Worm (Caenorhabditis elegans) whole organism, L1 larva: ENCODE data around the gene F26C11.4.

ENCODE experiments used
- C04F5.9 ChIP-seq: sonication (generic microtip); optimal IDR thresholded peaks from 2 replicates; lab custom pipeline; 2016; ENCODE audit warnings: missing genetic modification characterization, missing compliant biosample characterization
- C16A3.4 ChIP-seq: fragments of 150-350 bp; optimal IDR thresholded peaks from 2 replicates; lab custom pipeline; 2014; ENCODE audit warnings: missing biosample characterization, missing genetic modification characterization
- C34B4.2 ChIP-seq: sonication (generic microtip); optimal IDR thresholded peaks from 2 replicates; lab custom pipeline; 2017; ENCODE audit warnings: mild to moderate bottlenecking, missing genetic modification characterization, missing compliant biosample characterization
- F16B12.6 ChIP-seq: fragments of 150-350 bp; optimal IDR thresholded peaks from 2 replicates; lab custom pipeline; 2014; ENCODE audit warnings: missing biosample characterization, missing genetic modification characterization
- aha-1 ChIP-seq: fragments of 150-350 bp; optimal IDR thresholded peaks from 2 replicates; lab custom pipeline; 2014; ENCODE audit warnings: missing biosample characterization, missing genetic modification characterization
- alr-1 ChIP-seq: fragments of 200-800 bp; sonication (Bioruptor generic); optimal IDR thresholded peaks from 2 replicates; lab custom pipeline; 2018; ENCODE audit warnings: borderline replicate concordance, mild to moderate bottlenecking, missing genetic modification characterization, missing compliant biosample characterization
- aly-2 ChIP-seq: fragments of 150-350 bp; optimal IDR thresholded peaks from 2 replicates; lab custom pipeline; 2014; ENCODE audit warnings: missing biosample characterization, missing genetic modification characterization
- ama-1 ChIP-seq: fragments of 150-350 bp; optimal IDR thresholded peaks from 2 replicates; lab custom pipeline; 2014
- ceh-63 ChIP-seq: fragments of 200-800 bp; sonication (Bioruptor generic); optimal IDR thresholded peaks from 2 replicates; lab custom pipeline; 2018; ENCODE audit warnings: mild to moderate bottlenecking, missing genetic modification characterization, missing compliant biosample characterization
- ceh-8 ChIP-seq: fragments of 200-800 bp; sonication (Bioruptor generic); optimal IDR thresholded peaks from 2 replicates; lab custom pipeline; 2018; ENCODE audit warnings: mild to moderate bottlenecking, missing genetic modification characterization, moderate library complexity, missing compliant biosample characterization
- ceh-88 ChIP-seq: fragments of 200-800 bp; sonication (Bioruptor generic); IDR thresholded peaks from 2 replicates; pipeline ENCODE4 v1.3.6; 2022; ENCODE audit warnings: missing genetic modification characterization, missing compliant biosample characterization
- ceh-90 ChIP-seq: sonication (generic microtip); optimal IDR thresholded peaks from 2 replicates; lab custom pipeline; 2016; ENCODE audit warnings: missing genetic modification characterization, missing compliant biosample characterization
- ces-1 ChIP-seq: fragments of 150-350 bp; optimal IDR thresholded peaks from 2 replicates; lab custom pipeline; 2014; ENCODE audit warnings: missing biosample characterization, missing genetic modification reagents, missing genetic modification characterization
- dpl-1 ChIP-seq, 3 experiments: fragments of 150-350 bp in 2 of 3; sonication (generic microtip) in 1 of 3; optimal IDR thresholded peaks; 2 replicates each; lab custom pipeline; 2014 to 2017; ENCODE audit warnings: missing biosample characterization in 3 of 3, missing genetic modification characterization in 3 of 3, missing genetic modification reagents in 3 of 3
- dsc-1 ChIP-seq: sonication (generic microtip); optimal IDR thresholded peaks from 2 replicates; lab custom pipeline; 2016; ENCODE audit warnings: mild to moderate bottlenecking, missing genetic modification characterization, missing compliant biosample characterization
- efl-1 ChIP-seq, 4 experiments: fragments of 150-350 bp; optimal IDR thresholded peaks in 3 of 4; peaks in 1 of 4; 1 replicate in 1 of 4; 2 replicates in 3 of 4; lab custom pipeline; 2014; ENCODE audit warnings: missing biosample characterization in 2 of 4, missing genetic modification characterization in 2 of 4, missing genetic modification reagents in 2 of 4
- efl-3 ChIP-seq: fragments of 200-800 bp; sonication (Bioruptor generic); optimal IDR thresholded peaks from 2 replicates; lab custom pipeline; 2018; ENCODE audit warnings: mild to moderate bottlenecking, missing genetic modification characterization, missing compliant biosample characterization
- elt-3 ChIP-seq, 6 experiments: fragments of 150-350 bp in 1 of 6; sonication (generic microtip); optimal IDR thresholded peaks; 2 replicates each; lab custom pipeline; 2017 to 2018; ENCODE audit warnings: missing biosample characterization in 6 of 6, missing genetic modification characterization in 6 of 6, inconsistent platforms in 1 of 6
- fos-1 ChIP-seq: fragments of 150-350 bp; optimal IDR thresholded peaks from 2 replicates; lab custom pipeline; 2014; ENCODE audit warnings: missing biosample characterization, missing genetic modification characterization
- hlh-17 ChIP-seq: fragments of 200-800 bp; sonication (Bioruptor generic); optimal IDR thresholded peaks from 2 replicates; lab custom pipeline; 2018; ENCODE audit warnings: missing genetic modification characterization, mild to moderate bottlenecking, missing compliant biosample characterization, moderate library complexity, borderline replicate concordance
- hlh-4 ChIP-seq: sonication (generic microtip); optimal IDR thresholded peaks from 2 replicates; lab custom pipeline; 2016; ENCODE audit warnings: mild to moderate bottlenecking, missing genetic modification characterization, missing compliant biosample characterization
- irx-1 ChIP-seq: sonication (generic microtip); optimal IDR thresholded peaks from 2 replicates; lab custom pipeline; 2016; ENCODE audit warnings: missing genetic modification characterization, missing compliant biosample characterization
- lin-14 ChIP-seq: fragments of 200-800 bp; sonication (Bioruptor generic); optimal IDR thresholded peaks from 2 replicates; lab custom pipeline; 2018; ENCODE audit warnings: mild to moderate bottlenecking, missing genetic modification characterization, moderate library complexity, missing compliant biosample characterization
- lin-15B ChIP-seq: fragments of 150-350 bp; sonication (generic microtip); optimal IDR thresholded peaks from 3 replicates; lab custom pipeline; 2014; ENCODE audit warnings: missing biosample characterization, missing genetic modification characterization
- lin-35 ChIP-seq, 2 experiments: fragments of 150-350 bp; optimal IDR thresholded peaks; 2 replicates each; lab custom pipeline; 2014; ENCODE audit warnings: missing biosample characterization in 2 of 2, missing genetic modification characterization in 2 of 2, missing genetic modification reagents in 2 of 2
- lin-39 ChIP-seq: fragments of 150-350 bp; optimal IDR thresholded peaks from 2 replicates; lab custom pipeline; 2014; ENCODE audit warnings: missing biosample characterization, missing genetic modification reagents, missing genetic modification characterization
- mdl-1 ChIP-seq, 2 experiments: fragments of 150-350 bp; optimal IDR thresholded peaks; 2 replicates each; lab custom pipeline; 2014 to 2017; ENCODE audit warnings: missing biosample characterization in 2 of 2, missing genetic modification characterization in 2 of 2, inconsistent platforms in 1 of 2
- nhr-12 ChIP-seq: sonication (generic microtip); optimal IDR thresholded peaks from 2 replicates; lab custom pipeline; 2017; ENCODE audit warnings: missing biosample characterization, missing genetic modification characterization
- nhr-20 ChIP-seq: sonication (generic microtip); optimal IDR thresholded peaks from 2 replicates; lab custom pipeline; 2016; ENCODE audit warnings: mild to moderate bottlenecking, missing genetic modification characterization, missing compliant biosample characterization
- nhr-28 ChIP-seq: fragments of 150-350 bp; optimal IDR thresholded peaks from 2 replicates; lab custom pipeline; 2014; ENCODE audit warnings: missing biosample characterization, missing genetic modification characterization
- nhr-71 ChIP-seq: sonication (generic microtip); optimal IDR thresholded peaks from 2 replicates; lab custom pipeline; 2016; ENCODE audit warnings: mild to moderate bottlenecking, missing genetic modification characterization, moderate library complexity, missing compliant biosample characterization
- nhr-85 ChIP-seq: sonication (generic microtip); peaks from one replicate; lab custom pipeline; 2016; ENCODE audit warnings: missing genetic modification characterization, inconsistent platforms, missing compliant biosample characterization
- nhr-90 ChIP-seq: sonication (generic microtip); optimal IDR thresholded peaks from 2 replicates; lab custom pipeline; 2016; ENCODE audit warnings: mild to moderate bottlenecking, missing genetic modification characterization, missing compliant biosample characterization; ENCODE audit not compliant: poor library complexity
- rnt-1 ChIP-seq: sonication (generic microtip); optimal IDR thresholded peaks from 2 replicates; lab custom pipeline; 2016; ENCODE audit warnings: mild to moderate bottlenecking, missing genetic modification characterization, moderate library complexity, missing compliant biosample characterization
- snpc-4 ChIP-seq: fragments of 150-350 bp; optimal IDR thresholded peaks from 2 replicates; lab custom pipeline; 2014; ENCODE audit warnings: missing biosample characterization, missing genetic modification characterization
- snu-23 ChIP-seq: sonication (generic microtip); optimal IDR thresholded peaks from 2 replicates; lab custom pipeline; 2016; ENCODE audit warnings: missing genetic modification characterization, missing compliant biosample characterization
- sptf-1 ChIP-seq: fragments of 150-350 bp; optimal IDR thresholded peaks from 2 replicates; lab custom pipeline; 2014; ENCODE audit warnings: missing biosample characterization, missing genetic modification characterization
- sup-37 ChIP-seq: fragments of 200-800 bp; sonication (Bioruptor generic); optimal IDR thresholded peaks from 2 replicates; lab custom pipeline; 2018; ENCODE audit warnings: mild to moderate bottlenecking, missing genetic modification characterization, missing compliant biosample characterization
- swsn-7 ChIP-seq: sonication (generic microtip); optimal IDR thresholded peaks from 2 replicates; lab custom pipeline; 2016; ENCODE audit warnings: missing genetic modification characterization, missing compliant biosample characterization
- unc-30 ChIP-seq: sonication (generic microtip); optimal IDR thresholded peaks from 2 replicates; lab custom pipeline; 2017; ENCODE audit warnings: missing biosample characterization, missing genetic modification characterization
- unc-62 ChIP-seq: fragments of 150-350 bp; optimal IDR thresholded peaks from 2 replicates; lab custom pipeline; 2014; ENCODE audit warnings: missing biosample characterization, missing genetic modification reagents, missing genetic modification characterization
- vab-15 ChIP-seq: sonication (generic microtip); optimal IDR thresholded peaks from 2 replicates; lab custom pipeline; 2017; ENCODE audit warnings: missing genotype, mild to moderate bottlenecking, missing genetic modification characterization, missing compliant biosample characterization
- xbp-1 ChIP-seq: sonication (generic microtip); optimal IDR thresholded peaks from 2 replicates; lab custom pipeline; 2016; ENCODE audit warnings: missing genetic modification characterization, missing compliant biosample characterization
- zag-1 ChIP-seq: fragments of 150-350 bp; optimal IDR thresholded peaks from 2 replicates; lab custom pipeline; 2014; ENCODE audit warnings: missing biosample characterization, missing genetic modification characterization
- zip-4 ChIP-seq: fragments of 200-800 bp; sonication (Bioruptor generic); optimal IDR thresholded peaks from 2 replicates; lab custom pipeline; 2018; ENCODE audit warnings: mild to moderate bottlenecking, missing genetic modification characterization, moderate library complexity, missing compliant biosample characterization
- ztf-11 ChIP-seq, 2 experiments: sonication (generic microtip); optimal IDR thresholded peaks; 2 replicates each; lab custom pipeline; 2016 to 2017; ENCODE audit warnings: missing genetic modification characterization in 2 of 2, missing biosample characterization in 1 of 2, missing compliant biosample characterization in 1 of 2
- ztf-4 ChIP-seq: fragments of 150-350 bp; optimal IDR thresholded peaks from 2 replicates; lab custom pipeline; 2014; ENCODE audit warnings: missing biosample characterization, missing genetic modification characterization

F26C11.4 gene

DNA sequence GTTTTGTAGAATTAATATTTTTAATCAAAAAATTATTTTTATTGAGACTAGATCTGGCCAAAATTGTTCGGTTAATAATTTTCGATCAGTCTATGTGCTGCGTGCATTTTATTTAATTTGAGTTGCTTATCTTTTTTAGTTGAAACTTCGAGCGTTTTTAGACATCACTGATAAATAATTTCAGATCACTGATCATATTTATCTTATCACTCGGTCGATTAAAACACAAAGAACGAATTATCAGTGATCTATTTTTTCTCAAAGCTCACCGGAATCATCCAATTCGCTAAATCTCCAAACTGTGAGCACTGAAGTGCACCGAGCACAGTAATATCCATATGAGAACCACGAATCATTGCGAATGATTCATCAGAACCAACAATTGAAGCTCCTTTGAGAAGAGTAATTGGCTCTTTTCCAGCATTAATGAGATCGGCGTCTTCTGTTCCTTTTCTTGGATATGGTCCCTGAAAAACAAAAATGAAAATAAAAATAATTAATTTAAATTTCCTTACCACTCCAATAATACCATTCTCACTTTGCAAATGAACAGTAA is 19.0 kb upstream of the F26C11.4 start (continued):
- TF ChIP-seq lin-14 (GFP tag; lab: Kevin White, UChicago) (no peak), sup-37 (GFP tag; lab: Kevin White, UChicago) (no peak), ceh-63 (GFP tag; lab: Kevin White, UChicago) (no peak), fos-1 (no peak), irx-1 (tag; lab: Kevin White, UChicago) (no peak), lin-39 (no peak), ztf-11 (tag; optimal IDR thresholded peaks at IDR 0.05; lab: Kevin White, UChicago) (no peak), snu-23 (GFP tag; lab: Kevin White, UChicago) (no peak), unc-30 (tag; lab: Kevin White, UChicago) (no peak), ceh-8 (no peak), unc-62 (no peak), ceh-90 (tag; lab: Kevin White, UChicago) (no peak), dsc-1 (tag; lab: Kevin White, UChicago) (no peak)
- TF ChIP-seq, all 84 proteins: peak for 9

ce11 chrII:9934570-9934969 is 18.5 kb upstream of the F26C11.4 start:
- TF ChIP-seq ama-1 (lab: Kevin White, UChicago) (no peak), nhr-12 (tag; lab: Kevin White, UChicago) (no peak), alr-1 (tag; lab: Kevin White, UChicago) (no peak), zip-4 (GFP tag; lab: Kevin White, UChicago) (no peak), hlh-17 (peak; percentile 28)

DNA sequence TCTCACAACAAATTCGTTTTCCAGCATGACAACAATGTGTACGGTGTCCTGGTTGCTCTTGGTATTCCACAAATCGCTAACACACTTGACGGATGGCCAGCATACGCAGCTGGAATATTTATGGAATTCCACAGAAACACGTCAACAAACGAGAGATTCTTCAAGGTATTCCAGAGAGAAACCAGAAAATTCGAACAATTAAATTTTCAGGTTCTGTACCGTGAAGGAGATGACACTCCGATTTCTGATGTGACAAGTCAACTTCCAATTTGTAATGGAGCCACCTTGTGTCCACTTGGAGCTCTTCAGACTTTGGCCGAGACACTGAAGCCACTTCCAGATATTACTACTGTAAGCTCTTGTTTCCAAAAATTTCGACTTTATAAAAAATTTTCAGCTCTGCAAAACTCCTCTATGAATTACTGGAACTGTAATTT is 17.9 kb upstream of the F26C11.4 start:
- peak; percentile 42 for TF ChIP-seq nhr-71 (tag; lab: Kevin White, UChicago)
- no peak for TF ChIP-seq ztf-4 (tag; lab: Kevin White, UChicago)
- TF ChIP-seq lin-35 (GFP tag; optimal IDR thresholded peaks at IDR 0.05; lab: Kevin White, UChicago) = peak in 1 of 2 experiments; percentile 1
- TF ChIP-seq vab-15 = no peak
- TF ChIP-seq swsn-7 (tag; lab: Kevin White, UChicago) = no peak
- no peak for TF ChIP-seq dsc-1 (tag; lab: Kevin White, UChicago)
- peak in 1 of 3 experiments; percentile 4 for TF ChIP-seq dpl-1 (GFP tag; optimal IDR thresholded peaks at IDR 0.05; lab: Kevin White, UChicago)
- peak; percentile 58 for TF ChIP-seq nhr-90 (tag; lab: Kevin White, UChicago)
- TF ChIP-seq nhr-85 (tag; lab: Kevin White, UChicago) = peak; percentile 74
- TF ChIP-seq ama-1 (lab: Kevin White, UChicago) = peak; percentile 77
- peak; percentile 48 for TF ChIP-seq snu-23 (GFP tag; lab: Kevin White, UChicago)
- no peak for TF ChIP-seq ceh-88 (GFP tag; lab: Robert Waterston, UW)
- TF ChIP-seq lin-15B (tag; lab: Kevin White, UChicago) = no peak
- no peak for TF ChIP-seq aha-1 (tag; lab: Kevin White, UChicago)
- no peak for TF ChIP-seq C16A3.4 (tag; lab: Kevin White, UChicago)
- no peak for TF ChIP-seq zag-1 (tag; lab: Kevin White, UChicago)
- TF ChIP-seq ces-1 (GFP tag; lab: Kevin White, UChicago) = no peak
- TF ChIP-seq hlh-17 = peak; percentile 24
- peak; percentile 59 for TF ChIP-seq aly-2
- no peak for TF ChIP-seq xbp-1 (tag; lab: Kevin White, UChicago)
- no peak for TF ChIP-seq ceh-90 (tag; lab: Kevin White, UChicago)
- no peak for TF ChIP-seq ceh-63 (GFP tag; lab: Kevin White, UChicago)
- TF ChIP-seq sptf-1 (tag; lab: Kevin White, UChicago) = no peak
- TF ChIP-seq mdl-1 (tag; optimal IDR thresholded peaks at IDR 0.05; lab: Kevin White, UChicago) = no peak
- TF ChIP-seq efl-3 (GFP tag; lab: Kevin White, UChicago) = no peak
- TF ChIP-seq ztf-11 (tag; optimal IDR thresholded peaks at IDR 0.05; lab: Kevin White, UChicago) = no peak
- TF ChIP-seq nhr-28 (tag; lab: Kevin White, UChicago) = no peak
- no peak for TF ChIP-seq snpc-4 (tag; lab: Kevin White, UChicago)
- no peak for TF ChIP-seq elt-3 (tag; optimal IDR thresholded peaks at IDR 0.05; lab: Kevin White, UChicago)
- no peak for TF ChIP-seq F16B12.6
- peak; percentile 54 for TF ChIP-seq rnt-1 (tag; lab: Kevin White, UChicago)
- TF ChIP-seq nhr-20 (tag; lab: Kevin White, UChicago) = peak; percentile 14
- no peak for TF ChIP-seq zip-4 (GFP tag; lab: Kevin White, UChicago)
- TF ChIP-seq sup-37 (GFP tag; lab: Kevin White, UChicago) = no peak
- TF ChIP-seq ceh-8 = no peak
- TF ChIP-seq efl-1 (optimal IDR thresholded peaks at IDR 0.05; lab: Kevin White, UChicago) = no peak
- TF ChIP-seq efl-1 (GFP tag; optimal IDR thresholded peaks at IDR 0.05 in 1 of 2; lab: Kevin White, UChicago) = peak in 1 of 2 experiments; percentile 88
- TF ChIP-seq C34B4.2 = no peak
- no peak for TF ChIP-seq C04F5.9 (tag; lab: Kevin White, UChicago)
- TF ChIP-seq hlh-4 (tag; lab: Kevin White, UChicago) = no peak
